Worm (Caenorhabditis elegans): ENCODE measurements around the gene sel-11.

Gene sel-11

ce11 chrV:11795352-11795751 lies 28.2 kb downstream of the sel-11 start:
- TF ChIP-seq hlh-30 (tag; optimal IDR thresholded peaks at IDR 0.05; ENCODE audit: insufficient read depth) (peak; percentile 36), hlh-11 (tag; optimal IDR thresholded peaks at IDR 0.05) (peak; percentile 7), ZK546.5 (tag; optimal IDR thresholded peaks at IDR 0.05) (no peak)

ce11 chrV:11796343-11796742 lies 29.2 kb downstream of the sel-11 start:
- TF ChIP-seq sdz-12 (GFP tag; optimal IDR thresholded peaks at IDR 0.05) (no peak), hlh-30 (tag; optimal IDR thresholded peaks at IDR 0.05; ENCODE audit: insufficient read depth) (peak; percentile 17), arid-1 (GFP tag; conservative IDR thresholded peaks at IDR 0.05) (no peak), unc-39 (tag; optimal IDR thresholded peaks at IDR 0.05) (no peak), D1046.2 (GFP tag; IDR thresholded peaks at IDR 0.05) (no peak), nhr-11 (tag; optimal IDR thresholded peaks at IDR 0.05) (no peak), lin-29 (GFP tag; IDR thresholded peaks at IDR 0.05) (no peak), skn-1 (tag; optimal IDR thresholded peaks at IDR 0.05) (no peak), lsy-2 (tag; optimal IDR thresholded peaks at IDR 0.05) (peak in 1 of 2 experiments; percentile 6), duxl-1 (tag; optimal IDR thresholded peaks at IDR 0.05; ENCODE audit: poor library complexity) (no peak), zip-2 (tag; optimal IDR thresholded peaks at IDR 0.05) (no peak), unc-62 (GFP tag; optimal IDR thresholded peaks at IDR 0.05 in 1 of 2) (peak in 1 of 2 experiments; percentile 98), unc-62 (tag; optimal IDR thresholded peaks at IDR 0.05) (no peak), nhr-28 (tag; optimal IDR thresholded peaks at IDR 0.05) (peak; percentile 11), mdl-1 (tag; optimal IDR thresholded peaks at IDR 0.05) (peak in 1 of 2 experiments; percentile 30), tra-1 (GFP tag; IDR thresholded peaks at IDR 0.05) (0 out of 2 replicates have a peak, but pooled peaks have one; percentile 14), mxl-3 (GFP tag; optimal IDR thresholded peaks at IDR 0.05) (peak; percentile 29), dmd-6 (GFP tag; IDR thresholded peaks at IDR 0.05) (no peak), hlh-11 (tag; optimal IDR thresholded peaks at IDR 0.05) (peak; percentile 18), nhr-41 (GFP tag; IDR thresholded peaks at IDR 0.05) (no peak), zfp-3 (GFP tag; conservative IDR thresholded peaks at IDR 0.05) (no peak)

ce11 chrV:11797272-11797855 lies 30.2 kb downstream of the sel-11 start:
- TF ChIP-seq Y5F2A.4 (GFP tag; optimal IDR thresholded peaks at IDR 0.05) (no peak), hlh-11 (tag; optimal IDR thresholded peaks at IDR 0.05) (peak; percentile 12), Y75B8A.6 (GFP tag; IDR thresholded peaks at IDR 0.05) (no peak), ces-1 (GFP tag; optimal IDR thresholded peaks at IDR 0.05) (no peak), nhr-111 (GFP tag; optimal IDR thresholded peaks at IDR 0.05) (no peak), saeg-2 (GFP tag; IDR thresholded peaks at IDR 0.05) (no peak), mdl-1 (tag; optimal IDR thresholded peaks at IDR 0.05) (no peak), duxl-1 (tag; optimal IDR thresholded peaks at IDR 0.05; ENCODE audit: poor library complexity) (no peak), hlh-30 (tag; optimal IDR thresholded peaks at IDR 0.05; ENCODE audit: insufficient read depth) (peak; percentile 25), F49E8.2 (tag; optimal IDR thresholded peaks at IDR 0.05; ENCODE audit: borderline replicate concordance) (no peak), php-3 (GFP tag; IDR thresholded peaks at IDR 0.05) (no peak), F26F4.8 (GFP tag; conservative IDR thresholded peaks at IDR 0.05) (no peak), snpc-4 (tag; optimal IDR thresholded peaks at IDR 0.05) (no peak), mxl-3 (GFP tag; optimal IDR thresholded peaks at IDR 0.05) (peak; percentile 70), ceh-32 (tag; optimal IDR thresholded peaks at IDR 0.05; ENCODE audit: poor library complexity) (no peak), F44E2.7 (GFP tag; IDR thresholded peaks at IDR 0.05) (no peak), jun-1 (tag; optimal IDR thresholded peaks at IDR 0.05) (no peak), madf-5 (GFP tag; IDR thresholded peaks at IDR 0.05) (no peak), nhr-48 (tag; optimal IDR thresholded peaks at IDR 0.05) (no peak), fkh-10 (GFP tag; optimal IDR thresholded peaks at IDR 0.05) (no peak), gei-8 (GFP tag; optimal IDR thresholded peaks at IDR 0.05) (no peak)

Data from whole organism, L4 larva.